Worm (Caenorhabditis elegans) whole organism, midembryonic: ENCODE measurements around the gene F54D10.4.

Experiments used
- T22C8.4 ChIP-seq: fragments of 200-800 bp; sonication (Bioruptor generic); IDR thresholded peaks from 2 replicates; pipeline ENCODE4 v1.3.6; 2022; ENCODE audit warnings: missing genetic modification characterization, missing compliant biosample characterization
- cog-1 ChIP-seq: sonication (generic microtip); optimal IDR thresholded peaks from 2 replicates; lab custom pipeline; 2016; ENCODE audit warnings: missing genetic modification characterization, missing compliant biosample characterization
- flt-1 ChIP-seq: fragments of 200-800 bp; sonication (Bioruptor generic); IDR thresholded peaks from 2 replicates; pipeline ENCODE4 v1.3.6; 2022; ENCODE audit warnings: missing genetic modification characterization, missing compliant biosample characterization
- klf-2 ChIP-seq: fragments of 200-800 bp; sonication (Bioruptor generic); conservative IDR thresholded peaks from 2 replicates; pipeline ENCODE4 v1.3.6; 2022; ENCODE audit warnings: missing genetic modification reagents, missing genetic modification characterization, missing compliant biosample characterization
- med-1 ChIP-seq: sonication (generic microtip); optimal IDR thresholded peaks from 2 replicates; lab custom pipeline; 2017; ENCODE audit warnings: missing genetic modification characterization, mild to moderate bottlenecking, missing compliant biosample characterization, antibody characterized with exemption, missing genetic modification reagents; ENCODE audit not compliant: insufficient read depth
- ref-1 ChIP-seq: fragments of 200-800 bp; sonication (Bioruptor generic); conservative IDR thresholded peaks from 2 replicates; pipeline ENCODE4 v1.3.6; 2022; ENCODE audit warnings: missing genetic modification reagents, missing genetic modification characterization, missing compliant biosample characterization
- tab-1 ChIP-seq: fragments of 200-800 bp; sonication (Bioruptor generic); IDR thresholded peaks from 2 replicates; pipeline ENCODE4 v1.3.6; 2022; ENCODE audit warnings: missing genetic modification characterization, missing compliant biosample characterization
- ztf-23 ChIP-seq: fragments of 200-800 bp; sonication (Bioruptor generic); IDR thresholded peaks from 2 replicates; pipeline ENCODE4 v1.3.6; 2022; ENCODE audit warnings: missing genetic modification reagents, missing genetic modification characterization, missing compliant biosample characterization
- ztf-29 ChIP-seq: fragments of 200-800 bp; sonication (Bioruptor generic); IDR thresholded peaks from 2 replicates; pipeline ENCODE4 v1.3.6; 2022; ENCODE audit warnings: missing genetic modification reagents, missing genetic modification characterization, missing compliant biosample characterization

F54D10.4 gene

DNA sequence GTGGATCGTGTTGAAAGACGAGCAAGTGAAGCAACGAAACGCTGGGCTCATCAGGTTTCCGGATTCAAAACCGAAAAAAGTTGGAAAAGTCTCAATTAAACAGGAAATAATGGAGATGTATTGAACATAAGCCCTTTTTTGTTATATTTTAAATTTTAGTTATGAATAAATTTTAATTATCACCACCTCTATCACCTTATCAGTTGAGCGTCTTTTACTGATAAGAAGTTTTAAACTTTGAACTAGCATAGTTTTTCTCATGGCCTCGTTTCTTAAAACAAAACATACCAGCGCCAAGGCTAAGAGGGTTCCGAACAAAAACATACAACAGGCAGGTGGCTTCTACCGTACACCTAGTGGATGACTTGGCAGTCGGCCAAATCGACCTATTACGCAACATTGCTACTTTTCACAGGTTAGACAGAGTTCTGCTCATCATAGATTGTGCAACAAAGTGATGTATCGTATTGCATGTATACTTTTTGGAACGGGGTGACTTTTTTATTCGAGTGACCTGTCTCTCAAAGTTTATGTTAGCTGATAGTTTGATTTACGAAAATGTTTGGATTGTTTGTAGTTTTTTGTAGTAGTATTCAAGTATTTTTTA is 18.4 kb downstream of the F54D10.4 start:
- TF ChIP-seq tab-1 (no peak), T22C8.4 (GFP tag; lab: Robert Waterston, UW) (no peak), ztf-29 (GFP tag; lab: Robert Waterston, UW) (no peak), flt-1 (GFP tag; lab: Robert Waterston, UW) (no peak)

DNA sequence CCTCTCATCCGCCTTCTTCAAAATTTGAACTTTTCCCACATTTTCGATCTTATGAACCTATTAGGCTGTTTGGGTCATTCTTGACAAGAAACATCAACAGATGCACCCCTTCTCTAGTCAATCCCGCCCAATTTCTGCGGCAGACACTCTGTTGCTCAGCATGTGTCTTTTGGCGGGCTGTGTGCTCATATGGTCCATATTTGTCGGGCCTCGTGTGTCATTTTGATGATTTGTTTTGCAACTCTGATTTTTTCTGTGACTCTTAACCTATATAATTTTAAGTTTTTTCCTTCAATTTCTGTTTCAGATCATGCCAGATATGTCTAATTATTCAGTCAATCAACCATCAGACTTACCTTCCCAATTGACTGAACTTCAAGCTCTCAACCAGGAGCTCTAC is 19.7 kb downstream of the F54D10.4 start, which contains the start of gene T24E12.13:
Gene T24E12.13 (plus strand): TSS at position 301 of the 400 bp plus-strand sequence.
- TF ChIP-seq ztf-29 (GFP tag; lab: Robert Waterston, UW) (no peak), cog-1 (no peak), tab-1 (no peak), ref-1 (GFP tag; lab: Robert Waterston, UW) (no peak), med-1 (GFP tag; lab: Kevin White, UChicago) (no peak), T22C8.4 (GFP tag; lab: Robert Waterston, UW) (no peak), klf-2 (GFP tag; lab: Robert Waterston, UW) (no peak), ztf-23 (GFP tag; lab: Robert Waterston, UW) (no peak)

DNA sequence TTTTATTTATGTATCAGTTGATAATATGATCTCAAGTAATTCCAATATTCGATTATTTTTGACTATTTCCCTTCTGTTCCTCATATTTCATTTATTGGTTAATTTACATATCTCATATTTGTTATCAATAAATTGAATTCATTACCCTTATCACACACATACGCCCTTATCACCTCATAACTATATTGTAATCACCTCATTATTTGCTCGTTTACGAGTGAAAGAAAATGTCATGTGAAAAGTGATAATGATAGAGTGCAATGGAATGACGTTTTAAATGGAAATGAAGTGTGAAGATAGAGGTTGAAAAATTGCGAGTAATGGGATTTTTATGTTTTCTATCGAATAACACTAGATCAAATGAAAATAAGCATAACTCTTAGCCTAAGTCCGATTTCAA is 20.3 kb downstream of the F54D10.4 start:
- no peak for TF ChIP-seq flt-1 (GFP tag; lab: Robert Waterston, UW)
- TF ChIP-seq klf-2 (GFP tag; lab: Robert Waterston, UW) = no peak
- TF ChIP-seq cog-1 = no peak
- TF ChIP-seq ztf-29 (GFP tag; lab: Robert Waterston, UW) = no peak
- no peak for TF ChIP-seq ztf-23 (GFP tag; lab: Robert Waterston, UW)
- TF ChIP-seq ref-1 (GFP tag; lab: Robert Waterston, UW) = no peak
- no peak for TF ChIP-seq T22C8.4 (GFP tag; lab: Robert Waterston, UW)
- TF ChIP-seq med-1 (GFP tag; lab: Kevin White, UChicago) = no peak
- TF ChIP-seq tab-1 = no peak

DNA sequence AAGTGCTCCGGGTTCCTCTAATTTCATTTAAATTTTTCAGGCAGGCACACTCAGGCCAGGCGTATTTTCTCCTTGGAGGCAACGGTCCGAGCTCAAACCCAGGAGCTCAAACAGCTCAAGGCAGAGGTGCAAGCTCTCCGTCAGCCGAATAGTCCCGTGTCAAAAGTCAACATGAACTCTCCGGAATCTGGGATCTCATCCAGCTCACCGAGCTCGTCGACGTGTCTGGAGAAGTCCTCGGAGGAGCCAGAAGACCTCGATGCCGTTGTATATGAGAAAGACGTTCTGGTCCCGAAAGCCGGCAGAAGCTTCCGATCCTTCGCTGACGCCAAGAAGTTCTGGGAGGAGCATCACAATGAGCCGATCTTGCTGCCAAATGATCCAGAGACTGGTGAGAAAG is 21.1 kb downstream of the F54D10.4 start:
- no peak for TF ChIP-seq T22C8.4 (GFP tag; lab: Robert Waterston, UW)
- no peak for TF ChIP-seq ref-1 (GFP tag; lab: Robert Waterston, UW)
- TF ChIP-seq med-1 (GFP tag; lab: Kevin White, UChicago) = no peak
- no peak for TF ChIP-seq tab-1
- no peak for TF ChIP-seq ztf-23 (GFP tag; lab: Robert Waterston, UW)
- TF ChIP-seq klf-2 (GFP tag; lab: Robert Waterston, UW) = no peak
- no peak for TF ChIP-seq cog-1
- no peak for TF ChIP-seq flt-1 (GFP tag; lab: Robert Waterston, UW)
- no peak for TF ChIP-seq ztf-29 (GFP tag; lab: Robert Waterston, UW)

DNA sequence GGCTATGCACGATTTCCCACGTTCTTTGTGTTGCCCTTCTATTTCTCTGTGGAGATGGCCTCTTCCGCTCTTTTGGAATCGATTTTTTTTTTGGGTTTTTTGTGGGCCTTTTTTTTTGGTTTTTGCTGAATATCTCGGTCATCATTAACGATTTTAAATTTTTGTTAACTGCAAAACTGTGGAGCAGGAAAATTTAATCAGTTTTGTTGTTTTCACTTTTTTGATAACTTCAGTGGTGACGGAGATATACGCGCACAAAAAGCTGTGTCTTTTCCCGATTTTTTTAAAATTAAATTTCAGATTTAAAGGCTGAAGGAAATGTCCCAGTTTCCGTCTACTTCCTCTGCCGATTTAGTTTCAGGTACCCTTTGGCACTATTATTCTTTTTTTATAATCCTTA is 21.6 kb downstream of the F54D10.4 start, which contains the start of gene T24E12.1:
Gene T24E12.1 (plus strand): TSS at position 301 of the 400 bp plus-strand sequence.
- TF ChIP-seq tab-1 = no peak

DNA sequence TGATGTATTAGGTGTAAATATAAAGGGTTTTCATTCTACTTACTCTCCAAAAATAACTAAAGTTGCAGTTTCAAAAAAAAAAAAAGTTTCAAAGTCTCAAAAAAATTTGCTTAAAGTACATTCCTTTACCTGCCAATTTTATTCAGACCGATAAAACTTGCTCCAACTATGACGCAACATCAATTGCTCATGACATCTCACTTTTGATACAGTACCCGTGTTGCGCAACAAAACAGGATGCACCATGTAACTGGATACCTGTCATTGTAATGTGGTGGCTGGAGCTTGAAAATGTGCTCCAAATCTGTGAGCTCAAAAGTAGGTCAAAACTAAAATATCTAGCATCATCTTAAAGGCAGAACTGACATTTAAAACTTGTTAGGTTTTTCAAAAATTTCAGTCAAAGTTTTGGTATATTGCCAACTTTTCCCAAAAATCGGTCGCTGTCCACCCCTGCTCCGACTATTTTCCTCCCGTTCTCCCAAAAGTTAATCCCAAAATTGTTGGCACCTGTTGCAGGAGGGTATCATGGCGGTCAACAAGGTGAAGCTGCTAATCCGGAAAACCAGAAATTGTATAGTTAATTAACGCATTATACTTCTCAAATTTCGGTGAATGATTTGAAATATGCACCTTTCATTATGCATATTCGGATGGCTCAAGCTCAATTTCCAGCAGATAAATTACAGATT is 24.4 kb downstream of the F54D10.4 start, which contains the start of gene T24E12.2:
Gene T24E12.2 (plus strand): TSS at position 642 of the 692 bp plus-strand sequence.
- TF ChIP-seq cog-1 (no peak), flt-1 (GFP tag; lab: Robert Waterston, UW) (no peak), ref-1 (GFP tag; lab: Robert Waterston, UW) (no peak), klf-2 (GFP tag; lab: Robert Waterston, UW) (no peak), ztf-23 (GFP tag; lab: Robert Waterston, UW) (no peak), med-1 (GFP tag; lab: Kevin White, UChicago) (no peak), tab-1 (no peak)

DNA sequence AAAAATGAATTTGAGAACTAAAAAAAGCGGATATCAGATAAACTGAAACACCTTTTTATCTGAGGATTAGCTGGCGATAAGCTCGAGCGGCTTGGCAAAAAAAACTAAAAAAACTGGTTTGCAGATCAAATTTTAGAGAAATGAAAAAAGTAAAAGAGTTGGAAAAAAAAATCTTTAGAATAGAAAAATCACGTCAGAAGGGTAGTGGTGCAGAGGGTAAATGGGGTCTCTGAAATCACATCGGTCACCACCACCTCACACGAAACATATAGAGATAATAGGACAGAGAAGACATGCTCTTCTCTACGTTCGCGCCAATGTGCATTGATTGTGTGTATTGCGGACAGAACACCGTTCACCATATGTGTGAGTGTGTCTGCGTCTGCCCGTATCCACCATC is 25.6 kb downstream of the F54D10.4 start:
- TF ChIP-seq cog-1 = no peak
- no peak for TF ChIP-seq tab-1
- TF ChIP-seq klf-2 (GFP tag; lab: Robert Waterston, UW) = no peak
- TF ChIP-seq med-1 (GFP tag; lab: Kevin White, UChicago) = no peak
- no peak for TF ChIP-seq ref-1 (GFP tag; lab: Robert Waterston, UW)
- TF ChIP-seq ztf-29 (GFP tag; lab: Robert Waterston, UW) = no peak
- TF ChIP-seq flt-1 (GFP tag; lab: Robert Waterston, UW) = no peak
- no peak for TF ChIP-seq T22C8.4 (GFP tag; lab: Robert Waterston, UW)

DNA sequence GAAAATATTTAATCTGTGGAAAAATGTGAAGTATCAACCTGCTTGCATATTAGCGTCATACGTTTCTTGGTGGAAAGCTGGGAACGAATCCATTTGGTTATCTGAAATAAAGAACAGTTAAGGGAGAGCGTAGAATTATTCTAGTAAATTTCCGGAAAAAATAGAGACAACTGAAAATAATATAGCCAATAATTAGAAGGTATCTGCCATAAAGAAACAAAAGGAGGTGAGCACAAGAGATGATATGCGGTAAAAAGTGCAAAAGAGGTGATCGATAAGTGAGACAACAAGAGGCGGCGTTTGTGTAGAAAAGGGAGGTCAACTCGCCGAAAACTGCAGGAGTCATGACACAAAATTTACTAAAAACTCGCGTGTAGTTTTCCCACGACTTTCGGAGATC is 27.4 kb downstream of the F54D10.4 start, which contains the start of gene T24E12.11:
Gene T24E12.11 (minus strand): TSS at position 101 of the 400 bp plus-strand sequence.
- TF ChIP-seq ztf-23 (GFP tag; lab: Robert Waterston, UW) (no peak), med-1 (GFP tag; lab: Kevin White, UChicago) (no peak), klf-2 (GFP tag; lab: Robert Waterston, UW) (no peak), cog-1 (no peak), flt-1 (GFP tag; lab: Robert Waterston, UW) (no peak), ztf-29 (GFP tag; lab: Robert Waterston, UW) (no peak), tab-1 (no peak), T22C8.4 (GFP tag; lab: Robert Waterston, UW) (no peak), ref-1 (GFP tag; lab: Robert Waterston, UW) (no peak)

DNA sequence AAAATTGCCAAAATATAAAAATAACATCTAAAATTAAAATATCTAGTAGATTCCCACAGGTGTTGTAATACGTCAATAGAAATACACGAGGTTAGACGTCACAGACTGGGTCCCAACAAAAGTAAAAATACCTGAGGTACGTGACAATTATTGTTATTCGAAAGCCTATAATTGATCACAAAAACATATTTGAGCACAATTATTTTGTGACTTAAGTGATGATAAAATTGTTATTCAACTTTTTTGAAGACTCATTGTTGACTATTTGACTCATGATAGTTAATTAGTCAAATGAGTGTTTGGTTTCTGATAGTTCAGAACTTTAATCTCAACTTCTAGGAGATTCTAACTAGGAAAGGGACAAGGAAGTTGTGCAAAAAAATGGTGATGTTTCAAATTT is 29.1 kb downstream of the F54D10.4 start:
- no peak for TF ChIP-seq tab-1
- no peak for TF ChIP-seq ref-1 (GFP tag; lab: Robert Waterston, UW)
- TF ChIP-seq ztf-23 (GFP tag; lab: Robert Waterston, UW) = no peak
- no peak for TF ChIP-seq cog-1
- TF ChIP-seq ztf-29 (GFP tag; lab: Robert Waterston, UW) = no peak
- no peak for TF ChIP-seq med-1 (GFP tag; lab: Kevin White, UChicago)
